Worm (Caenorhabditis elegans): ENCODE results near the gene C17B7.10.
A peak's percentile ranks its signal among the peaks of the same experiment; 100 is the strongest.

Gene C17B7.10

ce11 chrV:3342504-3342903 lies 698 bp upstream of the C17B7.10 start, which contains the start of gene C17B7.3:
TSS of gene C17B7.3 (plus strand) at chrV:3342804.
- no peak for TF ChIP-seq skn-1 (tag; optimal IDR thresholded peaks at IDR 0.05)
- no peak for TF ChIP-seq efl-1 (optimal IDR thresholded peaks at IDR 0.05)
- TF ChIP-seq efl-1 (GFP tag; optimal IDR thresholded peaks at IDR 0.05 in 1 of 2): peak in 1 of 2 experiments; percentile 55

ce11 chrV:3339009-3339408 lies 2.8 kb downstream of the C17B7.10 start, which contains the start of gene C17B7.4:
TSS of gene C17B7.4 (plus strand) at chrV:3339309.
- no peak for TF ChIP-seq pax-3 (tag; optimal IDR thresholded peaks at IDR 0.05)
- no peak for TF ChIP-seq hpl-2 (GFP tag; optimal IDR thresholded peaks at IDR 0.05)
- TF ChIP-seq egl-27 (tag; optimal IDR thresholded peaks at IDR 0.05): no peak
- TF ChIP-seq Y116A8C.19 (tag; optimal IDR thresholded peaks at IDR 0.05; ENCODE audit: borderline replicate concordance): no peak
- no peak for TF ChIP-seq lin-13 (GFP tag; optimal IDR thresholded peaks at IDR 0.05)
- no peak for TF ChIP-seq nhr-20 (tag; optimal IDR thresholded peaks at IDR 0.05)
- TF ChIP-seq mef-2 (tag; optimal IDR thresholded peaks at IDR 0.05): no peak
- no peak for TF ChIP-seq unc-130 (tag; optimal IDR thresholded peaks at IDR 0.05)
- TF ChIP-seq lin-15B (tag; optimal IDR thresholded peaks at IDR 0.05): no peak
- no peak for TF ChIP-seq grh-1 (GFP tag; IDR thresholded peaks at IDR 0.05)
- TF ChIP-seq tlp-1 (tag; optimal IDR thresholded peaks at IDR 0.05): no peak
- no peak for TF ChIP-seq nhr-76 (tag; optimal IDR thresholded peaks at IDR 0.05)
- TF ChIP-seq nhr-47 (tag; optimal IDR thresholded peaks at IDR 0.05): no peak
- TF ChIP-seq swsn-7 (tag; optimal IDR thresholded peaks at IDR 0.05): no peak
- TF ChIP-seq ceh-8 (GFP tag; optimal IDR thresholded peaks at IDR 0.05): no peak
- TF ChIP-seq elt-3 (tag; optimal IDR thresholded peaks at IDR 0.05): no peak

- TF ChIP-seq mef-2 (tag; optimal IDR thresholded peaks at IDR 0.05): no peak
- no peak for TF ChIP-seq nhr-20 (tag; optimal IDR thresholded peaks at IDR 0.05)
- TF ChIP-seq tbx-2 (tag; optimal IDR thresholded peaks at IDR 0.05): no peak
- no peak for TF ChIP-seq snpc-4 (tag; optimal IDR thresholded peaks at IDR 0.05)
- no peak for TF ChIP-seq nhr-76 (tag; optimal IDR thresholded peaks at IDR 0.05)
- TF ChIP-seq unc-86 (tag; optimal IDR thresholded peaks at IDR 0.05): no peak
- TF ChIP-seq nhr-90 (tag; optimal IDR thresholded peaks at IDR 0.05; ENCODE audit: poor library complexity): no peak
- no peak for TF ChIP-seq xbp-1 (tag; optimal IDR thresholded peaks at IDR 0.05)
- no peak for TF ChIP-seq ceh-8 (GFP tag; optimal IDR thresholded peaks at IDR 0.05)
- TF ChIP-seq isw-1 (GFP tag; IDR thresholded peaks at IDR 0.05): no peak
- TF ChIP-seq lin-35 (GFP tag; optimal IDR thresholded peaks at IDR 0.05): no peak
- TF ChIP-seq ama-1 (optimal IDR thresholded peaks at IDR 0.05): no peak
- no peak for TF ChIP-seq ets-5 (GFP tag; IDR thresholded peaks at IDR 0.05)
- no peak for TF ChIP-seq Y116A8C.19 (tag; optimal IDR thresholded peaks at IDR 0.05; ENCODE audit: borderline replicate concordance)
- TF ChIP-seq C16A3.4 (tag; optimal IDR thresholded peaks at IDR 0.05): no peak
- TF ChIP-seq aha-1 (tag; optimal IDR thresholded peaks at IDR 0.05): no peak
- TF ChIP-seq nhr-84 (tag; optimal IDR thresholded peaks at IDR 0.05): no peak
- TF ChIP-seq elt-3 (tag; optimal IDR thresholded peaks at IDR 0.05): no peak
- TF ChIP-seq ceh-88 (GFP tag; IDR thresholded peaks at IDR 0.05): no peak
Observed at ce11 chrV:3333334-3333733, 8.5 kb downstream of the C17B7.10 start, which contains the start of gene C17B7.5. TSS of gene C17B7.5 (plus strand) at chrV:3333634.

- no peak for TF ChIP-seq ztf-11 (tag; optimal IDR thresholded peaks at IDR 0.05)
- no peak for TF ChIP-seq hlh-4 (tag; optimal IDR thresholded peaks at IDR 0.05)
- TF ChIP-seq xbp-1 (tag; optimal IDR thresholded peaks at IDR 0.05): no peak
- TF ChIP-seq mef-2 (tag; optimal IDR thresholded peaks at IDR 0.05): no peak
- TF ChIP-seq efl-1 (optimal IDR thresholded peaks at IDR 0.05): no peak
- no peak for TF ChIP-seq efl-1 (GFP tag; optimal IDR thresholded peaks at IDR 0.05 in 1 of 2)
- TF ChIP-seq C16A3.4 (tag; optimal IDR thresholded peaks at IDR 0.05): no peak
- no peak for TF ChIP-seq nhr-77 (tag; optimal IDR thresholded peaks at IDR 0.05)
- no peak for TF ChIP-seq nhr-28 (tag; optimal IDR thresholded peaks at IDR 0.05)
- TF ChIP-seq dsc-1 (tag; optimal IDR thresholded peaks at IDR 0.05): no peak
- no peak for TF ChIP-seq mep-1 (tag; optimal IDR thresholded peaks at IDR 0.05)
- no peak for TF ChIP-seq sptf-1 (tag; optimal IDR thresholded peaks at IDR 0.05)
- no peak for TF ChIP-seq lin-39 (tag; optimal IDR thresholded peaks at IDR 0.05)
- no peak for TF ChIP-seq mdl-1 (tag; optimal IDR thresholded peaks at IDR 0.05)
Observed at ce11 chrV:3332023-3332422, 9.8 kb downstream of the C17B7.10 start, which contains the start of gene C17B7.9. TSS of gene C17B7.9 (minus strand) at chrV:3332123.
